Fruit fly (Drosophila melanogaster) whole organism, wandering third instar larva: ENCODE results near the gene fal.

Experiments used
- Abd-B ChIP-seq: fragments of >200 bp; optimal IDR thresholded peaks from 2 replicates; lab custom pipeline; 2017; ENCODE audit warnings: missing biosample characterization, missing genetic modification characterization
- CG32264 ChIP-seq: fragments of 200-800 bp; sonication (Bioruptor generic); optimal IDR thresholded peaks from 2 replicates; lab custom pipeline; 2016; ENCODE audit warnings: missing biosample characterization, missing genetic modification characterization
- CG9705 ChIP-seq: fragments of 200-800 bp; sonication (Bioruptor generic); optimal IDR thresholded peaks from 2 replicates; lab custom pipeline; 2018; ENCODE audit warnings: missing biosample characterization, mild to moderate bottlenecking, missing genetic modification characterization
- CrebA ChIP-seq: fragments of 200-800 bp; sonication (Bioruptor generic); optimal IDR thresholded peaks from 2 replicates; lab custom pipeline; 2016; ENCODE audit warnings: missing biosample characterization, mild to moderate bottlenecking, missing genetic modification characterization, borderline replicate concordance
- Dfd ChIP-seq: fragments of >200 bp; optimal IDR thresholded peaks from 2 replicates; lab custom pipeline; 2017; ENCODE audit warnings: missing biosample characterization, missing genetic modification characterization
- Dif ChIP-seq: fragments of 200-275, 200-300 bp; sonication (Bioruptor generic); optimal IDR thresholded peaks from 2 replicates; lab custom pipeline; 2018; ENCODE audit warnings: missing biosample characterization, missing genetic modification characterization; ENCODE audit not compliant: partially characterized antibody
- GATAd ChIP-seq: sonication (Bioruptor generic); optimal IDR thresholded peaks from 2 replicates; lab custom pipeline; 2016; ENCODE audit warnings: missing biosample characterization, missing genetic modification characterization
- HLH106 ChIP-seq: fragments of 200-800 bp; optimal IDR thresholded peaks from 3 replicates; lab custom pipeline; 2019; ENCODE audit warnings: missing biosample characterization, mild to moderate bottlenecking, missing genetic modification characterization, moderate library complexity
- Hnf4 ChIP-seq: fragments of 200-800 bp; sonication (Bioruptor generic); optimal IDR thresholded peaks from 2 replicates; lab custom pipeline; 2016; ENCODE audit warnings: missing biosample characterization, mild to moderate bottlenecking, missing genetic modification characterization
- Hr78 ChIP-seq: fragments of >200 bp; optimal IDR thresholded peaks from 2 replicates; lab custom pipeline; 2017; ENCODE audit warnings: missing biosample characterization, missing genetic modification characterization
- Hr83 ChIP-seq: fragments of 200-300 bp; sonication (Bioruptor generic); optimal IDR thresholded peaks from 2 replicates; lab custom pipeline; 2016; ENCODE audit warnings: missing biosample characterization, mild to moderate bottlenecking, missing genetic modification characterization, moderate library complexity; ENCODE audit not compliant: poor library complexity, severe bottlenecking
- Jra ChIP-seq: sonication (Bioruptor generic); optimal IDR thresholded peaks from 2 replicates; lab custom pipeline; 2016; ENCODE audit warnings: missing biosample characterization, missing genetic modification characterization
- Mio ChIP-seq: sonication (Bioruptor generic); optimal IDR thresholded peaks from 2 replicates; lab custom pipeline; 2016; ENCODE audit warnings: missing biosample characterization, missing genetic modification characterization
- Myc ChIP-seq: fragments of >200 bp; optimal IDR thresholded peaks from 2 replicates; lab custom pipeline; 2017
- N ChIP-seq: fragments of >200 bp; optimal IDR thresholded peaks from 2 replicates; lab custom pipeline; 2018; ENCODE audit warnings: missing biosample characterization, missing external identifiers, missing genetic modification characterization
- OdsH ChIP-seq: fragments of 200-800 bp; sonication (Bioruptor generic); optimal IDR thresholded peaks from 2 replicates; lab custom pipeline; 2016; ENCODE audit warnings: missing biosample characterization, mild to moderate bottlenecking, missing genetic modification characterization
- Rel ChIP-seq, 2 experiments: fragments of 200-800 bp; sonication (Bioruptor generic) in 1 of 2; optimal IDR thresholded peaks; 2 replicates in 1 of 2; 3 replicates in 1 of 2; lab custom pipeline; 2016 to 2019; ENCODE audit warnings: mild to moderate bottlenecking in 2 of 2, missing biosample characterization in 2 of 2, missing genetic modification characterization in 2 of 2, moderate library complexity in 1 of 2
- Sp1 ChIP-seq: fragments of 200-800 bp; sonication (Bioruptor generic); optimal IDR thresholded peaks from 3 replicates; lab custom pipeline; 2019; ENCODE audit warnings: missing biosample characterization, mild to moderate bottlenecking, missing genetic modification characterization, moderate library complexity
- Vsx2 ChIP-seq: fragments of 200-300, 225-300 bp; sonication (Bioruptor generic); optimal IDR thresholded peaks from 2 replicates; lab custom pipeline; 2018; ENCODE audit warnings: missing biosample characterization, missing genetic modification characterization; ENCODE audit not compliant: partially characterized antibody
- br ChIP-seq: fragments of 200-800 bp; sonication (Bioruptor generic); optimal IDR thresholded peaks from 2 replicates; lab custom pipeline; 2016; ENCODE audit warnings: missing biosample characterization, missing genetic modification characterization
- brk ChIP-seq: fragments of 200-800 bp; sonication (Bioruptor generic); optimal IDR thresholded peaks from 2 replicates; lab custom pipeline; 2016; ENCODE audit warnings: missing biosample characterization, mild to moderate bottlenecking, missing genetic modification characterization
- dl ChIP-seq, 2 experiments: fragments of 175-275, 200-275 bp in 1 of 2; fragments of 200-275 bp in 1 of 2; sonication (Bioruptor generic); optimal IDR thresholded peaks; lab custom pipeline; 2018; ENCODE audit warnings: mild to moderate bottlenecking in 2 of 2, missing biosample characterization in 2 of 2, missing genetic modification characterization in 2 of 2, moderate library complexity in 2 of 2; ENCODE audit not compliant: partially characterized antibody in 2 of 2, insufficient read depth in 1 of 2
- dmrt93B ChIP-seq: fragments of 200-800 bp; sonication (Bioruptor generic); optimal IDR thresholded peaks from 2 replicates; lab custom pipeline; 2018; ENCODE audit warnings: missing biosample characterization, mild to moderate bottlenecking, missing genetic modification characterization
- dsf ChIP-seq: sonication (Bioruptor generic); optimal IDR thresholded peaks from 2 replicates; lab custom pipeline; 2016; ENCODE audit warnings: missing biosample characterization, missing genetic modification characterization, borderline replicate concordance
- ey ChIP-seq: fragments of 200-800 bp; sonication (Bioruptor generic); optimal IDR thresholded peaks from 2 replicates; lab custom pipeline; 2016; ENCODE audit warnings: missing biosample characterization, missing genetic modification characterization
- foxo ChIP-seq, 2 experiments: fragments of 200-800 bp; sonication (Bioruptor generic); optimal IDR thresholded peaks; 2 replicates in 1 of 2; 3 replicates in 1 of 2; lab custom pipeline; 2016 to 2017; ENCODE audit warnings: missing biosample characterization in 2 of 2, missing genetic modification characterization in 2 of 2
- fru ChIP-seq: fragments of 200-800 bp; sonication (Bioruptor generic); optimal IDR thresholded peaks from 3 replicates; lab custom pipeline; 2016; ENCODE audit warnings: missing biosample characterization, mild to moderate bottlenecking, missing genetic modification characterization
- h ChIP-seq: fragments of 200-800 bp; sonication (Bioruptor generic); optimal IDR thresholded peaks from 3 replicates; lab custom pipeline; 2016; ENCODE audit warnings: missing biosample characterization, mild to moderate bottlenecking, missing genetic modification characterization
- jim ChIP-seq: fragments of 175-275, 200-325 bp; sonication (Bioruptor generic); optimal IDR thresholded peaks from 2 replicates; lab custom pipeline; 2016; ENCODE audit warnings: missing biosample characterization, mild to moderate bottlenecking, missing genetic modification characterization
- lola ChIP-seq: fragments of >200 bp; optimal IDR thresholded peaks from 2 replicates; lab custom pipeline; 2017; ENCODE audit warnings: missing biosample characterization, missing genetic modification characterization
- pan ChIP-seq: fragments of >200 bp; optimal IDR thresholded peaks from 2 replicates; lab custom pipeline; 2017
- psq ChIP-seq: fragments of 200-800 bp; sonication (Bioruptor generic); optimal IDR thresholded peaks from 3 replicates; lab custom pipeline; 2017; ENCODE audit warnings: missing biosample characterization, mild to moderate bottlenecking, missing genetic modification characterization, moderate library complexity
- rgr ChIP-seq: fragments of 200-800 bp; sonication (Bioruptor generic); optimal IDR thresholded peaks from 3 replicates; lab custom pipeline; 2016; ENCODE audit warnings: missing biosample characterization, mild to moderate bottlenecking, missing genetic modification characterization
- sage ChIP-seq: fragments of 200-800 bp; sonication (Bioruptor generic); optimal IDR thresholded peaks from 2 replicates; lab custom pipeline; 2016; ENCODE audit warnings: missing biosample characterization, mild to moderate bottlenecking, missing genetic modification characterization
- sv ChIP-seq: fragments of 200-800 bp; sonication (Bioruptor generic); optimal IDR thresholded peaks from 3 replicates; lab custom pipeline; 2016; ENCODE audit warnings: missing biosample characterization, missing genetic modification characterization
- tai ChIP-seq: sonication (Bioruptor generic); optimal IDR thresholded peaks from 2 replicates; lab custom pipeline; 2016; ENCODE audit warnings: missing biosample characterization, missing genetic modification characterization
- usp ChIP-seq: fragments of >200 bp; optimal IDR thresholded peaks from 2 replicates; lab custom pipeline; 2017; ENCODE audit warnings: missing biosample characterization, missing genetic modification characterization
- woc ChIP-seq: sonication (Bioruptor generic); optimal IDR thresholded peaks from 2 replicates; lab custom pipeline; 2016; ENCODE audit warnings: missing biosample characterization, mild to moderate bottlenecking, missing genetic modification characterization

Gene fal

DNA sequence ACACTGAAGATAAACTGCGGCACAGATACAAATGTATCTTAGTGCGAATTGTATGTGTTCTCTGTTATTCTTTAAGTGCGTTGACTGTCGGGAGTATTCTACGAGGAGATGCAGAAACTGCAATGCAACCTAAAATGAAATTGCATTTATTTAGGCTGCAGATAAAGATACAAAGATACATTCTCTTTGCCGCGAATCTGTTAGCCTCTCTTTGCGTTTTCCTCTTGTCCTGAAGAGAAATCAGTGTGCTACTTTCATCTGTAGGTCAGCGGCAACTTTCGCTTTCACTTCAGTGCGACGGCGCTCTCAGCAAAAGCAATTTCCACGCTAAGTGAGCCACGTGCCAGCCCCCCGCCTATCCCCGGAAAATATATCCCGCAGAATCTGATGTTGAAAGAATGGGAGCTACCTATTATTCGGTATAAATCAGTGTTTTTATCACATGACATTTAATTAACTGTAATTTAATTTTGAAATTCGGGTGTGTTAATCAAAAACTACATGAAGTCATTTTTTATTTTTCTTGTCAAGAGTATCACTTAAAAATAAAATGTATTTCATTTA lies 1.1 kb upstream of the fal start:
- TF ChIP-seq Vsx2 (GFP tag; lab: Kevin White, UChicago) (no peak), Dif (GFP tag; lab: Kevin White, UChicago) (no peak), HLH106 (tag; lab: Kevin White, UChicago) (no peak), Hnf4 (no peak), Jra (GFP tag; lab: Kevin White, UChicago) (no peak), sage (no peak), woc (GFP tag; lab: Kevin White, UChicago) (no peak), Dfd (no peak), foxo (GFP tag; optimal IDR thresholded peaks at IDR 0.05; lab: Kevin White, UChicago) (no peak), dmrt93B (GFP tag; lab: Kevin White, UChicago) (no peak), usp (GFP tag; lab: Kevin White, UChicago) (no peak), lola (GFP tag; lab: Kevin White, UChicago) (no peak), CrebA (no peak), jim (GFP tag; lab: Kevin White, UChicago) (no peak)

DNA sequence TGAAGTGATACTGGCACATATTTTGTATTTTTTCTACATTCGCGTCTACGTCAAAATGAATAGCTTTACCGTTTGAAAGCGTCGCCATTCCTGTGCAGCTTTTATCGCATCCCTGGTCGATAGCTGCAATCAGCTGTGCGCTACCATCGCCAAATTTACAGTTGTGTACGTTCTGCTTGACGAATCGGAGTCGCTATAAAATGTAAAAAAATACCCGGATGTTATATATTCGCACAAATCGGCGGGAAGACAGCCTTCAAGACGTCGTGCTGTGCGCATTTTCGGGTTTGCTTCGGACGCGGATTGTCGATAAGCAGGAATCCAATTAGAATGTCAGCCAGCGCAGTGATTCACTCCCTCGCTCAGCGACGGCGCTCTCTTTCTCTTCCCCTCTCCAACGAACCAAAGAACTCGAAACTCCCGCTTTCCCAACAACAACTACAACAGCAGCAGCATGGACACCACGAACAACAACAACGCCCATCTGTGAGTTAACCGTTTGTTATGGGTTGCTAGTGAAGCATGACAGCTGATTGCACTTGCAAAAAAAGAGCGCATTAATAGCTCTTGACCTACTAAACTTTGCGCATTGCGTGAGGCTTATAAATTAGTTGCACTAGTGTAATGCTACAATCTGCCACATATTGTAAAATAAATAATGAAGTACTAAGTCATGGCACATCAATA lies 392 bp downstream of the fal start:
- TF ChIP-seq jim (GFP tag; lab: Kevin White, UChicago): no peak
- no peak for TF ChIP-seq CG9705 (GFP tag; lab: Kevin White, UChicago)
- TF ChIP-seq dmrt93B (GFP tag; lab: Kevin White, UChicago): no peak
- TF ChIP-seq dsf (GFP tag; lab: Kevin White, UChicago): no peak
- no peak for TF ChIP-seq lola (GFP tag; lab: Kevin White, UChicago)
- no peak for TF ChIP-seq GATAd (GFP tag; lab: Kevin White, UChicago)
- no peak for TF ChIP-seq N (GFP tag; lab: Kevin White, UChicago)
- no peak for TF ChIP-seq dl (GFP tag; optimal IDR thresholded peaks at IDR 0.05; lab: Kevin White, UChicago; ENCODE audit: insufficient read depth in 1 of 2, partially characterized antibody in 2 of 2)
- TF ChIP-seq Mio (GFP tag; lab: Kevin White, UChicago): no peak
- peak; percentile 24 for TF ChIP-seq Sp1 (GFP tag; lab: Kevin White, UChicago)
- no peak for TF ChIP-seq sage
- no peak for TF ChIP-seq pan
- TF ChIP-seq Myc (lab: Kevin White, UChicago): no peak
- no peak for TF ChIP-seq Abd-B
- peak in 1 of 2 experiments; percentile 27 for TF ChIP-seq foxo (GFP tag; optimal IDR thresholded peaks at IDR 0.05; lab: Kevin White, UChicago)
- TF ChIP-seq psq (GFP tag; lab: Kevin White, UChicago): no peak
- no peak for TF ChIP-seq Dif (GFP tag; lab: Kevin White, UChicago)
- peak; percentile 41 for TF ChIP-seq h
- TF ChIP-seq Jra (GFP tag; lab: Kevin White, UChicago): peak; percentile 44
- no peak for TF ChIP-seq Rel (GFP tag; optimal IDR thresholded peaks at IDR 0.05; lab: Kevin White, UChicago)
- peak; percentile 73 for TF ChIP-seq Rel (tag; optimal IDR thresholded peaks at IDR 0.05; lab: Kevin White, UChicago)
- TF ChIP-seq brk: no peak
- no peak for TF ChIP-seq OdsH (GFP tag; lab: Kevin White, UChicago)
- TF ChIP-seq fru: no peak
- TF ChIP-seq Hnf4: no peak
- no peak for TF ChIP-seq usp (GFP tag; lab: Kevin White, UChicago)
- TF ChIP-seq br (GFP tag; lab: Kevin White, UChicago): no peak
- peak; percentile 61 for TF ChIP-seq tai (GFP tag; lab: Kevin White, UChicago)
- TF ChIP-seq Hr83 (GFP tag; lab: Kevin White, UChicago): no peak
- TF ChIP-seq Hr78 (GFP tag; lab: Kevin White, UChicago): no peak
- TF ChIP-seq CrebA: no peak
- no peak for TF ChIP-seq rgr (GFP tag; lab: Kevin White, UChicago)
- TF ChIP-seq Vsx2 (GFP tag; lab: Kevin White, UChicago): no peak
- TF ChIP-seq ey (GFP tag; lab: Kevin White, UChicago): no peak
- no peak for TF ChIP-seq CG32264 (GFP tag; lab: Kevin White, UChicago)
- TF ChIP-seq HLH106 (tag; lab: Kevin White, UChicago): no peak
- no peak for TF ChIP-seq sv
